Fruit fly (Drosophila melanogaster) whole organism, embryonic: ENCODE results near the gene east.

ENCODE experiments used
- Abd-B ChIP-seq: fragments of 200-800 bp; sonication (Bioruptor generic); optimal IDR thresholded peaks from 2 replicates; lab custom pipeline; 2018; ENCODE audit warnings: missing biosample characterization, mild to moderate bottlenecking, missing genetic modification characterization, moderate library complexity
- Adf1 ChIP-seq: fragments of 200-800 bp; sonication (Bioruptor generic); IDR thresholded peaks from 2 replicates; pipeline ENCODE4 v1.3.6; 2022; ENCODE audit warnings: missing biosample characterization, missing genetic modification characterization
- Aef1 ChIP-seq: fragments of 200-800 bp; sonication (Bioruptor generic); IDR thresholded peaks from 3 replicates; pipeline ENCODE4 v1.3.6; 2022; ENCODE audit warnings: missing biosample characterization, missing genetic modification characterization
- Asciz ChIP-seq: fragments of 200-800 bp; sonication (Bioruptor generic); optimal IDR thresholded peaks from 2 replicates; lab custom pipeline; 2017; ENCODE audit warnings: missing biosample characterization, mild to moderate bottlenecking, missing genetic modification characterization, missing genetic modification reagents
- Awh ChIP-seq: fragments of 200-800 bp; sonication (Bioruptor generic); IDR thresholded peaks from 2 replicates; pipeline ENCODE4, ENCODE4 v1.3.6; 2022; ENCODE audit warnings: missing biosample characterization, missing genetic modification characterization
- CG12155 ChIP-seq: fragments of 200-800 bp; sonication (Bioruptor generic); optimal IDR thresholded peaks from 3 replicates; lab custom pipeline; 2016; ENCODE audit warnings: missing biosample characterization, missing genetic modification characterization
- CG14050 ChIP-seq: fragments of 200-800 bp; sonication (Bioruptor generic); IDR thresholded peaks from 3 replicates; pipeline ENCODE4 v1.3.6; 2022; ENCODE audit warnings: missing biosample characterization, missing genetic modification characterization
- CG18599 ChIP-seq: fragments of 200-800 bp; sonication (Bioruptor generic); optimal IDR thresholded peaks from 3 replicates; lab custom pipeline; 2017; ENCODE audit warnings: missing biosample characterization, missing genetic modification characterization, mild to moderate bottlenecking, moderate library complexity, missing genetic modification reagents
- CG3065 ChIP-seq: fragments of 200-800 bp; sonication (Bioruptor generic); optimal IDR thresholded peaks from 2 replicates; lab custom pipeline; 2016; ENCODE audit warnings: missing biosample characterization, missing genetic modification characterization
- CG4360 ChIP-seq: fragments of 200-800 bp; sonication (Bioruptor generic); IDR thresholded peaks from 2 replicates; pipeline ENCODE4 v1.3.6; 2022; ENCODE audit warnings: missing biosample characterization, missing genetic modification characterization
- CG4424 ChIP-seq: fragments of 200-800 bp; sonication (Bioruptor generic); optimal IDR thresholded peaks from 3 replicates; lab custom pipeline; 2016; ENCODE audit warnings: missing biosample characterization, missing genetic modification characterization
- CG4730 ChIP-seq: fragments of 200-800 bp; sonication (Bioruptor generic); IDR thresholded peaks from 2 replicates; pipeline ENCODE4 v1.3.6; 2022; ENCODE audit warnings: missing biosample characterization, missing genetic modification characterization
- CG5953 ChIP-seq: fragments of 200-800 bp; sonication (Bioruptor generic); IDR thresholded peaks from 2 replicates; pipeline ENCODE4 v1.3.6; 2022; ENCODE audit warnings: missing biosample characterization, missing genetic modification characterization
- CG7357 ChIP-seq: fragments of 200-800 bp; sonication (Bioruptor generic); IDR thresholded peaks from 3 replicates; pipeline ENCODE4 v1.3.6; 2022; ENCODE audit warnings: missing biosample characterization, missing genetic modification characterization
- CG7372 ChIP-seq: fragments of 200-800 bp; sonication (Bioruptor generic); IDR thresholded peaks from 2 replicates; pipeline ENCODE4 v1.3.6; 2022; ENCODE audit warnings: missing biosample characterization, missing genetic modification characterization
- CG7556 ChIP-seq: fragments of 200-800 bp; sonication (Bioruptor generic); optimal IDR thresholded peaks from 2 replicates; lab custom pipeline; 2017; ENCODE audit warnings: missing biosample characterization, mild to moderate bottlenecking, missing genetic modification characterization
- CG8089 ChIP-seq: fragments of 200-800 bp; sonication (Bioruptor generic); optimal IDR thresholded peaks from 3 replicates; lab custom pipeline; 2016; ENCODE audit warnings: missing biosample characterization, missing genetic modification characterization
- CG9215 ChIP-seq: fragments of 200-800 bp; sonication (Bioruptor generic); IDR thresholded peaks from 2 replicates; pipeline ENCODE4 v1.3.6; 2022; ENCODE audit warnings: missing biosample characterization, missing genetic modification characterization
- CkIIα-i1 ChIP-seq: fragments of 200-800 bp; sonication (Bioruptor generic); IDR thresholded peaks from 2 replicates; pipeline ENCODE4 v1.3.6; 2022; ENCODE audit warnings: missing biosample characterization, missing genetic modification characterization
- D19B ChIP-seq: fragments of 200-800 bp; sonication (Bioruptor generic); optimal IDR thresholded peaks from 2 replicates; lab custom pipeline; 2017; ENCODE audit warnings: missing biosample characterization, mild to moderate bottlenecking, missing genetic modification characterization
- HLH3B ChIP-seq: fragments of 200-800 bp; sonication (Bioruptor generic); IDR thresholded peaks from 2 replicates; pipeline ENCODE4 v1.3.6; 2022; ENCODE audit warnings: missing biosample characterization, missing genetic modification characterization
- HmgD ChIP-seq: fragments of 200-800 bp; sonication (Bioruptor generic); optimal IDR thresholded peaks from 3 replicates; lab custom pipeline; 2016; ENCODE audit warnings: missing biosample characterization, missing genetic modification characterization
- HmgZ ChIP-seq: fragments of 200-800 bp; sonication (Bioruptor generic); optimal IDR thresholded peaks from 2 replicates; lab custom pipeline; 2018; ENCODE audit warnings: missing biosample characterization, mild to moderate bottlenecking, missing genetic modification characterization
- Lpt ChIP-seq: fragments of >200 bp; optimal IDR thresholded peaks from 2 replicates; lab custom pipeline; 2018; ENCODE audit warnings: missing biosample characterization, missing genetic modification characterization
- Nf-YC ChIP-seq: fragments of 200-800 bp; optimal IDR thresholded peaks from 3 replicates; lab custom pipeline; 2019; ENCODE audit warnings: missing biosample characterization, mild to moderate bottlenecking, missing genetic modification characterization, moderate library complexity
- PHDP ChIP-seq: fragments of 200-800 bp; sonication (Bioruptor generic); optimal IDR thresholded peaks from 3 replicates; lab custom pipeline; 2018; ENCODE audit warnings: missing biosample characterization, mild to moderate bottlenecking, missing genetic modification characterization, moderate library complexity
- Rfx ChIP-seq: fragments of 200-800 bp; sonication (Bioruptor generic); IDR thresholded peaks from 2 replicates; pipeline ENCODE4 v1.3.6; 2022; ENCODE audit warnings: missing biosample characterization, missing genetic modification characterization
- ara ChIP-seq: fragments of 200-800 bp; sonication (Bioruptor generic); IDR thresholded peaks from 2 replicates; pipeline ENCODE4 v1.3.6; 2022; ENCODE audit warnings: missing biosample characterization, missing genetic modification characterization
- az2 ChIP-seq: fragments of 200-800 bp; sonication (Bioruptor generic); optimal IDR thresholded peaks from 3 replicates; lab custom pipeline; 2016; ENCODE audit warnings: missing biosample characterization, missing genetic modification characterization
- gcm ChIP-seq: fragments of 200-800 bp; sonication (Bioruptor generic); optimal IDR thresholded peaks from 2 replicates; lab custom pipeline; 2019; ENCODE audit warnings: missing biosample characterization, mild to moderate bottlenecking, missing genetic modification characterization, moderate library complexity
- gem ChIP-seq: fragments of 200-800 bp; sonication (Bioruptor generic); optimal IDR thresholded peaks from 2 replicates; lab custom pipeline; 2019; ENCODE audit warnings: missing biosample characterization, mild to moderate bottlenecking, missing genetic modification characterization, moderate library complexity
- lab ChIP-seq: fragments of 200-800 bp; sonication (Bioruptor generic); optimal IDR thresholded peaks from 3 replicates; lab custom pipeline; 2017; ENCODE audit warnings: missing biosample characterization, missing genetic modification characterization, mild to moderate bottlenecking, moderate library complexity, missing genetic modification reagents
- lola ChIP-seq, 3 experiments: fragments of >200 bp in 2 of 3; fragments of 200-800 bp in 1 of 3; sonication (Bioruptor generic) in 1 of 3; optimal IDR thresholded peaks; 2 replicates each; lab custom pipeline; 2017 to 2019; ENCODE audit warnings: missing biosample characterization in 3 of 3, missing genetic modification characterization in 3 of 3, mild to moderate bottlenecking in 1 of 3, moderate library complexity in 1 of 3
- prd ChIP-seq, 3 experiments: fragments of >200 bp in 2 of 3; fragments of 200-800 bp in 1 of 3; sonication (Bioruptor generic) in 1 of 3; optimal IDR thresholded peaks in 2 of 3; IDR thresholded peaks in 1 of 3; 2 replicates in 2 of 3; 3 replicates in 1 of 3; pipeline versions ENCODE4 v1.3.6 to Lab custom; 2017 to 2022; ENCODE audit warnings: missing biosample characterization in 1 of 3, missing genetic modification characterization in 1 of 3
- ranshi ChIP-seq: fragments of 200-800 bp; sonication (Bioruptor generic); IDR thresholded peaks from 2 replicates; pipeline ENCODE4 v1.3.6; 2022; ENCODE audit warnings: missing biosample characterization, missing genetic modification characterization
- row ChIP-seq: fragments of 200-800 bp; sonication (Bioruptor generic); IDR thresholded peaks from 3 replicates; pipeline ENCODE4 v1.3.6; 2022; ENCODE audit warnings: missing biosample characterization, missing genetic modification characterization
- sisA ChIP-seq: fragments of 200-800 bp; sonication (Bioruptor generic); IDR thresholded peaks from 2 replicates; pipeline ENCODE4 v1.3.6; 2022; ENCODE audit warnings: missing biosample characterization, missing genetic modification characterization
- sob ChIP-seq: fragments of 200-800 bp; sonication (Bioruptor generic); IDR thresholded peaks from 2 replicates; pipeline ENCODE4 v1.3.6; 2022; ENCODE audit warnings: missing biosample characterization, missing genetic modification characterization
- tgo ChIP-seq: fragments of 200-800 bp; sonication (Bioruptor generic); IDR thresholded peaks from 3 replicates; pipeline ENCODE4 v1.3.6; 2022; ENCODE audit warnings: missing biosample characterization, missing genetic modification characterization
- tup ChIP-seq: fragments of 200-800 bp; sonication (Bioruptor generic); optimal IDR thresholded peaks from 2 replicates; lab custom pipeline; 2016; ENCODE audit warnings: missing biosample characterization, mild to moderate bottlenecking, missing genetic modification characterization, moderate library complexity

Gene east

DNA sequence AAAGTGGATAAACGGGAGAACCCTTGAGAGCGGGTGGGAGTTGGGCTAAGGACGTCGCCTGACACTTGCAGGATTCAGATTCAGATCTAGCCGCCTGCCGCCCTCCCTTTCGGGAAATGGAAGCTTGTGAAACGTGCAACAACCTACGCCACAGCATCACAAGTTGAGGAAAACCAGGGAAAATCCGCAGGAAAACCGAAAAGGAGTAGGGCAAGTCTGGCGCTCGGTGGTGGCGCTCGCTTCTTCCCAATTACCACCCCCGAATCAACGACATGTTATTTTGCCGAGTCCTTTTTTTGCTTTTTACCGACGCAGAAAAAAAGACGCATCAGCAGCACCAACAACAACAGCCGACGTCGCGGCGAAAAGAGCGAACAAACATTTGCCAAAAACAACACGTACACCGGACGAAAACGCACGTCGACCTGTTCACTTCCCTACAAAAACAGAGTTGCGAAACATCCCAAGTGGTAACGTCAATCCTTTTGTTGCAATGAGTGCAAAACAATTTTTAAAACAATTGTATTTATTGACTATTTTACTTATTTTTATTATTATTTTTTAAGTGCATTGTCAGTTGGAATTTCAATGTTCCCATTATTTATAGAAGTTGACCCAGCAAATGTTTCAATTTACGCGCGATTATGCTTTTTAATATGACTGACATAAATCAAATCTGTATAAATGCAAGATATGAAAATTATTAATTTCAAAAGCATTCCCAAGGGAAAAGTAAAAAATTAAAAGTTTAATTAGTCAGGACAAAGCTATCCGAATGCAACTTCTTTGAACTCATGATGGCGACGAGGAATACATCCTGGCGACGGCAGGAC, 844 bp downstream of the east start (continued):
- TF ChIP-seq Adf1 (GFP tag; lab: Robert Waterston, UW) (peak; percentile 8; the same call in 1 of the 2 replicates), CG18599 (GFP tag; lab: Kevin White, UChicago) (peak; percentile 62), HmgZ (tag; lab: Kevin White, UChicago) (peak; percentile 16), Aef1 (GFP tag; lab: Robert Waterston, UW) (peak; percentile 72), PHDP (tag; lab: Kevin White, UChicago) (peak; percentile 34), prd (optimal IDR thresholded peaks at IDR 0.05; lab: Kevin White, UChicago) (no peak), prd (GFP tag; IDR thresholded peaks at IDR 0.05; lab: Robert Waterston, UW) (peak; percentile 76), Asciz (GFP tag; lab: Kevin White, UChicago) (peak; percentile 24), tgo (GFP tag; lab: Robert Waterston, UW) (peak; percentile 67), D19B (peak; percentile 35), CG4360 (GFP tag; lab: Robert Waterston, UW) (peak; percentile 63), CG5953 (peak; percentile 43; the same call in 1 of the 2 replicates), HLH3B (GFP tag; lab: Robert Waterston, UW) (peak; percentile 69), ranshi (GFP tag; lab: Robert Waterston, UW) (peak; percentile 65), CG3065 (no peak), CG7556 (GFP tag; lab: Kevin White, UChicago) (peak; percentile 69), row (peak; percentile 84), az2 (peak; percentile 62), CG9215 (peak; percentile 37), Awh (GFP tag; lab: Robert Waterston, UW) (peak; percentile 45; the same call in 1 of the 2 replicates), ara (GFP tag; lab: Robert Waterston, UW) (peak; percentile 49; the same call in 1 of the 2 replicates), Nf-YC (tag; lab: Kevin White, UChicago) (no peak), CG4730 (0 out of 2 replicates have a peak, but pooled peaks have one; percentile 43), lola (GFP tag; optimal IDR thresholded peaks at IDR 0.05; lab: Kevin White, UChicago) (peak in 1 of 3 experiments; percentile 12), Rfx (peak; percentile 71), CG7372 (GFP tag; lab: Robert Waterston, UW) (no peak), CG14050 (peak; percentile 72), Abd-B (no peak), sob (peak; percentile 41; the same call in 1 of the 2 replicates), lab (GFP tag; lab: Kevin White, UChicago) (peak; percentile 58), CG7357 (GFP tag; lab: Robert Waterston, UW) (peak; percentile 38; the same call in 1 of the 3 replicates), CkIIα-i1 (GFP tag; lab: Robert Waterston, UW) (no peak), tup (no peak), sisA (peak; percentile 66), CG4424 (GFP tag; lab: Kevin White, UChicago) (peak; percentile 45), CG12155 (GFP tag; lab: Kevin White, UChicago) (no peak), gem (tag; lab: Kevin White, UChicago) (peak; percentile 74), HmgD (GFP tag; lab: Kevin White, UChicago) (no peak), Lpt (GFP tag; lab: Kevin White, UChicago) (no peak), CG8089 (GFP tag; lab: Kevin White, UChicago) (no peak), gcm (GFP tag; lab: Kevin White, UChicago) (no peak)
